Worm (Caenorhabditis elegans) whole organism, L2 larva: ENCODE results near the gene syg-2.

ENCODE experiments used
- C34F6.9 ChIP-seq: fragments of 150-350 bp; optimal IDR thresholded peaks from 2 replicates; lab custom pipeline; 2014; ENCODE audit warnings: missing biosample characterization, missing genetic modification characterization
- F13H6.1 ChIP-seq: sonication (generic microtip); optimal IDR thresholded peaks from 2 replicates; lab custom pipeline; 2016; ENCODE audit warnings: missing genetic modification characterization, missing compliant biosample characterization
- Y55F3AM.14 ChIP-seq: fragments of 200-800 bp; sonication (Bioruptor generic); optimal IDR thresholded peaks from 2 replicates; lab custom pipeline; 2018; ENCODE audit warnings: mild to moderate bottlenecking, missing genetic modification characterization, missing compliant biosample characterization
- ZK546.5 ChIP-seq: sonication (generic microtip); optimal IDR thresholded peaks from 2 replicates; lab custom pipeline; 2017; ENCODE audit warnings: missing biosample characterization, missing genetic modification characterization
- aly-2 ChIP-seq: fragments of 150-350 bp; optimal IDR thresholded peaks from 2 replicates; lab custom pipeline; 2014; ENCODE audit warnings: missing biosample characterization, missing genetic modification characterization
- ama-1 ChIP-seq: fragments of 150-350 bp; optimal IDR thresholded peaks from 2 replicates; lab custom pipeline; 2018; ENCODE audit warnings: inconsistent platforms
- ceh-16 ChIP-seq: fragments of 150-350 bp; optimal IDR thresholded peaks from 2 replicates; lab custom pipeline; 2014; ENCODE audit warnings: missing biosample characterization, missing genetic modification characterization
- ceh-82 ChIP-seq: fragments of 150-350 bp; optimal IDR thresholded peaks from 2 replicates; lab custom pipeline; 2014; ENCODE audit warnings: missing biosample characterization, missing genetic modification characterization
- crh-2 ChIP-seq: sonication (generic microtip); optimal IDR thresholded peaks from 2 replicates; lab custom pipeline; 2017; ENCODE audit warnings: missing biosample characterization, missing genetic modification characterization
- egl-27 ChIP-seq: sonication (generic microtip); optimal IDR thresholded peaks from 3 replicates; lab custom pipeline; 2017; ENCODE audit warnings: missing biosample characterization, missing genetic modification reagents, missing genetic modification characterization
- elt-1 ChIP-seq: fragments of 150-350 bp; optimal IDR thresholded peaks from 2 replicates; lab custom pipeline; 2014; ENCODE audit warnings: missing biosample characterization, missing genetic modification characterization
- elt-3 ChIP-seq: sonication (generic microtip); optimal IDR thresholded peaks from 2 replicates; lab custom pipeline; 2017; ENCODE audit warnings: missing biosample characterization, missing genetic modification characterization
- fos-1 ChIP-seq: fragments of 150-350 bp; optimal IDR thresholded peaks from 2 replicates; lab custom pipeline; 2014; ENCODE audit warnings: missing biosample characterization, missing genetic modification characterization
- gmeb-1 ChIP-seq: fragments of 150-350 bp; optimal IDR thresholded peaks from 2 replicates; lab custom pipeline; 2014; ENCODE audit warnings: missing biosample characterization, missing genetic modification characterization
- lin-11 ChIP-seq: fragments of 150-350 bp; sonication (generic microtip); optimal IDR thresholded peaks from 2 replicates; lab custom pipeline; 2014; ENCODE audit warnings: missing biosample characterization, missing genetic modification characterization, inconsistent platforms, mixed read lengths
- lin-13 ChIP-seq: fragments of 150-350 bp; optimal IDR thresholded peaks from 2 replicates; lab custom pipeline; 2014; ENCODE audit warnings: missing biosample characterization, missing genetic modification reagents, missing genetic modification characterization
- lsy-2 ChIP-seq, 2 experiments: fragments of 150-350 bp in 1 of 2; sonication (generic microtip) in 1 of 2; optimal IDR thresholded peaks; 2 replicates each; lab custom pipeline; 2014 to 2017; ENCODE audit warnings: missing biosample characterization in 2 of 2, missing genetic modification characterization in 2 of 2
- mab-5 ChIP-seq: fragments of 150-350 bp; optimal IDR thresholded peaks from 2 replicates; lab custom pipeline; 2014; ENCODE audit warnings: missing biosample characterization, missing genetic modification characterization
- mbf-1 ChIP-seq: sonication (generic microtip); optimal IDR thresholded peaks from 2 replicates; lab custom pipeline; 2017; ENCODE audit warnings: missing biosample characterization, missing genetic modification characterization
- nhr-10 ChIP-seq: sonication (generic microtip); optimal IDR thresholded peaks from 2 replicates; lab custom pipeline; 2017; ENCODE audit warnings: missing biosample characterization, missing genetic modification characterization
- nhr-129 ChIP-seq: fragments of 150-350 bp; optimal IDR thresholded peaks from 2 replicates; lab custom pipeline; 2014; ENCODE audit warnings: missing biosample characterization, missing genetic modification characterization
- nhr-21 ChIP-seq: fragments of 150-350 bp; optimal IDR thresholded peaks from 2 replicates; lab custom pipeline; 2014; ENCODE audit warnings: missing biosample characterization, missing genetic modification characterization
- nhr-237 ChIP-seq: fragments of 150-350 bp; optimal IDR thresholded peaks from 2 replicates; lab custom pipeline; 2014; ENCODE audit warnings: missing biosample characterization, missing genetic modification characterization
- nhr-6 ChIP-seq: fragments of 150-350 bp; optimal IDR thresholded peaks from 2 replicates; lab custom pipeline; 2014; ENCODE audit warnings: missing biosample characterization, missing genetic modification characterization
- nhr-77 ChIP-seq: fragments of 150-350 bp; optimal IDR thresholded peaks from 2 replicates; lab custom pipeline; 2014; ENCODE audit warnings: missing biosample characterization, missing genetic modification characterization
- sem-4 ChIP-seq: fragments of 150-350 bp; optimal IDR thresholded peaks from 2 replicates; lab custom pipeline; 2014; ENCODE audit warnings: missing biosample characterization, missing genetic modification reagents, missing genetic modification characterization
- sma-3 ChIP-seq: sonication (generic microtip); optimal IDR thresholded peaks from 2 replicates; lab custom pipeline; 2016; ENCODE audit warnings: missing genetic modification reagents, missing genetic modification characterization, missing compliant biosample characterization
- sma-9 ChIP-seq, 2 experiments: fragments of 150-350 bp in 1 of 2; sonication (generic microtip) in 1 of 2; optimal IDR thresholded peaks; 2 replicates each; lab custom pipeline; 2014 to 2016; ENCODE audit warnings: missing genetic modification characterization in 2 of 2, mild to moderate bottlenecking in 1 of 2, missing biosample characterization in 1 of 2, missing compliant biosample characterization in 1 of 2, missing genetic modification reagents in 1 of 2, moderate library complexity in 1 of 2
- snpc-4 ChIP-seq: fragments of 150-350 bp; optimal IDR thresholded peaks from 2 replicates; lab custom pipeline; 2014; ENCODE audit warnings: missing biosample characterization, missing genetic modification characterization
- unc-39 ChIP-seq: fragments of 150-350 bp; optimal IDR thresholded peaks from 2 replicates; lab custom pipeline; 2014; ENCODE audit warnings: missing biosample characterization, missing genetic modification characterization
- unc-62 ChIP-seq: fragments of 150-350 bp; optimal IDR thresholded peaks from 2 replicates; lab custom pipeline; 2014; ENCODE audit warnings: missing biosample characterization, missing genetic modification reagents, missing genetic modification characterization
- ztf-1 ChIP-seq: fragments of 200-800 bp; sonication (Bioruptor generic); conservative IDR thresholded peaks from 2 replicates; pipeline ENCODE4 v1.3.6; 2022; ENCODE audit warnings: missing genetic modification characterization, missing compliant biosample characterization
- ztf-11 ChIP-seq: sonication (generic microtip); optimal IDR thresholded peaks from 2 replicates; lab custom pipeline; 2017; ENCODE audit warnings: missing biosample characterization, missing genetic modification characterization

The syg-2 gene

DNA sequence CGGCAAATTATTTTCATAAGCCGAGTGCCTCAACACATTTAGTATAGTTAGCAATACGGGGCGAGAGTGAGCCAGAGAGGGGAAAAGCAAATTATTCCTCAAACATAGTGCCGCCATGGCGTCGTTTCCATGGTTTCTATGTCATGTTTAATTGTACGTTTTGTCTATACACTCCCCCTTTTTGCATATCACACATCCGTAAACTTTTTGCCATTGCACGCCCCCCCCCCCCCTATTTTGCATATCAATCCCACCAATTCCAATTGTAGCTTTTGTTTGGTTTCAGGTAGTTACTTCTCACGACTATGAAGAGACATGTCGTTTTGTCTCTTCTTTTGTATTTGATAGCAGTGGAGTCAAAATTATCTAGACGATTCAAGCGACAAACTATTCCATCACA is 9.3 kb downstream of the syg-2 start, which contains the start of gene C26G2.2:
C26G2.2 (plus strand) TSS at position 301 of the 400 bp plus-strand sequence.
- TF ChIP-seq mbf-1: no peak
- TF ChIP-seq aly-2 (tag; lab: Kevin White, UChicago): no peak
- TF ChIP-seq ceh-16 (tag; lab: Kevin White, UChicago): no peak
- no peak for TF ChIP-seq snpc-4 (tag; lab: Kevin White, UChicago)
- no peak for TF ChIP-seq gmeb-1 (tag; lab: Kevin White, UChicago)
- no peak for TF ChIP-seq ztf-11 (tag; lab: Kevin White, UChicago)
- no peak for TF ChIP-seq sem-4 (tag; lab: Kevin White, UChicago)
- no peak for TF ChIP-seq C34F6.9 (tag; lab: Kevin White, UChicago)
- TF ChIP-seq fos-1 (tag; lab: Kevin White, UChicago): no peak
- no peak for TF ChIP-seq ama-1
- no peak for TF ChIP-seq nhr-21 (tag; lab: Kevin White, UChicago)
- TF ChIP-seq sma-9 (GFP tag; optimal IDR thresholded peaks at IDR 0.05; lab: Kevin White, UChicago): no peak
- TF ChIP-seq sma-9 (tag; optimal IDR thresholded peaks at IDR 0.05; lab: Kevin White, UChicago): no peak
- TF ChIP-seq ceh-82: no peak
- TF ChIP-seq nhr-10 (tag; lab: Kevin White, UChicago): no peak
- TF ChIP-seq mab-5 (tag; lab: Kevin White, UChicago): no peak
- no peak for TF ChIP-seq ZK546.5 (tag; lab: Kevin White, UChicago)

DNA sequence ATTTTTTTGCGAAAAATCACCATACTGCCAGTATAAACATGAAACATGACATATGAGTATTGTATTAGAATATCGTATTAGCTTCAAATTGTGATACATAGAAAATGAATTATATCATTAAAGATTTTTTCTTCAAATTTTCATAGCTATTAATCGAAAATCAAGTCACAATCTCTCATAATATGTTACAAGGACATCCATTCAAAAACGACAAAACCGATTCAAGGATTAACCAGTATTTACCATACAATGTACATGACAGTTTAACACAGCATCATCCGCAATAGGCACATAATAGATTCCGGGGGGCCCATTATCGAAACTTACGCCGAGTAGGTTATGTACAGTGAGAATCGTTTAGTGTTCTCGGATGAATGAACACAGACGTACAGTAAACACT is 16.5 kb downstream of the syg-2 start:
- TF ChIP-seq sma-9 (GFP tag; optimal IDR thresholded peaks at IDR 0.05; lab: Kevin White, UChicago) (no peak), sma-9 (tag; optimal IDR thresholded peaks at IDR 0.05; lab: Kevin White, UChicago) (no peak), sma-3 (GFP tag; lab: Kevin White, UChicago) (no peak), aly-2 (tag; lab: Kevin White, UChicago) (no peak), Y55F3AM.14 (GFP tag; lab: Kevin White, UChicago) (no peak), ceh-16 (tag; lab: Kevin White, UChicago) (no peak), sem-4 (tag; lab: Kevin White, UChicago) (no peak), crh-2 (tag; lab: Kevin White, UChicago) (no peak), unc-62 (GFP tag; lab: Kevin White, UChicago) (no peak), nhr-77 (tag; lab: Kevin White, UChicago) (no peak), lin-11 (tag; lab: Kevin White, UChicago) (no peak), mbf-1 (no peak)

ce11 chrX:14674028-14674427 is 19.3 kb downstream of the syg-2 start, which contains the start of gene slt-1:
Gene slt-1 (plus strand): TSS chrX:14674328.
- TF ChIP-seq ama-1 (no peak), elt-3 (tag; lab: Kevin White, UChicago) (no peak), fos-1 (tag; lab: Kevin White, UChicago) (no peak), ztf-11 (tag; lab: Kevin White, UChicago) (no peak), elt-1 (tag; lab: Kevin White, UChicago) (no peak), lin-11 (tag; lab: Kevin White, UChicago) (no peak), nhr-6 (tag; lab: Kevin White, UChicago) (no peak), F13H6.1 (tag; lab: Kevin White, UChicago) (peak; percentile 19), lsy-2 (tag; optimal IDR thresholded peaks at IDR 0.05; lab: Kevin White, UChicago) (no peak), ztf-1 (no peak), aly-2 (tag; lab: Kevin White, UChicago) (no peak), nhr-21 (tag; lab: Kevin White, UChicago) (no peak), egl-27 (no peak), unc-39 (tag; lab: Kevin White, UChicago) (no peak), nhr-237 (tag; lab: Kevin White, UChicago) (no peak), nhr-129 (tag; lab: Kevin White, UChicago) (peak; percentile 17), ZK546.5 (tag; lab: Kevin White, UChicago) (no peak)

- TF ChIP-seq ceh-82 (no peak), crh-2 (tag; lab: Kevin White, UChicago) (peak; percentile 5)
Measured at ce11 chrX:14678983-14679382, 24.2 kb downstream of the syg-2 start.

- TF ChIP-seq sma-3 (GFP tag; lab: Kevin White, UChicago) (no peak), nhr-21 (tag; lab: Kevin White, UChicago) (no peak), nhr-77 (tag; lab: Kevin White, UChicago) (no peak), snpc-4 (tag; lab: Kevin White, UChicago) (peak; percentile 81), ZK546.5 (tag; lab: Kevin White, UChicago) (no peak), lin-13 (GFP tag; lab: Kevin White, UChicago) (no peak), gmeb-1 (tag; lab: Kevin White, UChicago) (no peak)
Measured at ce11 chrX:14680474-14680873, 25.7 kb downstream of the syg-2 start.
